Fruit fly (Drosophila melanogaster): ENCODE data around the gene RpS19a.
A peak's percentile ranks its signal among the peaks of the same experiment; 100 is the strongest.

dm6 chrX:16683765-16684164, 46.1 kb downstream of the RpS19a start, which contains the start of gene Axs:
- peak; percentile 31 to 49 for TF ChIP-seq CTCF (optimal IDR thresholded peaks at IDR 0.05)
- TF ChIP-seq CG8478 (optimal IDR thresholded peaks at IDR 0.05): no peak

Measured in S2 (cell line).